Fruit fly (Drosophila melanogaster) whole organism: Measurements from ENCODE around the gene CG12204.

Experiments used
- CG8478 ChIP-seq: fragments of >200 bp; optimal IDR thresholded peaks from 2 replicates; lab custom pipeline; 2018; ENCODE audit warnings: inconsistent platforms
- pan ChIP-seq: fragments of >200 bp; optimal IDR thresholded peaks from 2 replicates; lab custom pipeline; 2017
- usp ChIP-seq: fragments of >200 bp; optimal IDR thresholded peaks from 2 replicates; lab custom pipeline; 2017; ENCODE audit warnings: missing biosample characterization, missing genetic modification characterization, mixed read lengths

- TF ChIP-seq CG8478 (lab: Kevin White, UChicago) (no peak), pan (lab: Kevin White, UChicago) (no peak), usp (GFP tag; lab: Kevin White, UChicago) (no peak)
These were observed 2.6 kb upstream of the CG12204 start for dm6 chrX:19496808-19497259.
